Worm (Caenorhabditis elegans): Measurements from ENCODE around the gene sqst-3.
"Not testable (repeated sequence)": the region's sequence is repeated elsewhere in the genome, so short reads cannot be mapped to it uniquely, and the experiment has no call there.

The sqst-3 gene

DNA sequence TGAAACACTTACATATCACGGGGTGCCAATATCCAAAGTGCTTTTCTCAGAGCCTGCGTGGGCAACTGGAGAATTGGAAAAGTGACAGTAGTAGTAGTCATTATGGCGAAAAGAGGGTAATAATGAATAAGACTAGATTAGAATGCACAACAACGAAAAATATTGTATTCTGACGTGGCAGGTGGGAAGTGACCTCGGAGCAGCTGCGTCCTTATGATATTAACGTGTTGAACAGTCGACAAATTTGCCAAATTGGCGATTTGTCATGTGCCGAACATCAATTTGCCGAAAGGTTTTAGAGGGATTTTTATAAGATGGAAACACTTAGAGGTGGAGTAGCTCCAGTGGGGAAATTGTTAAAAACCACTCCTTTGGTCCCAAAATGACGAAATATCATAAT, 20.4 kb downstream of the sqst-3 start, which contains the start of gene str-81:
TSS of gene str-81 (minus strand) at position 101 of the 400 bp plus-strand sequence.
- no peak for TF ChIP-seq scrt-1 (GFP tag; IDR thresholded peaks at IDR 0.05)
- no peak for TF ChIP-seq ceh-13 (GFP tag; optimal IDR thresholded peaks at IDR 0.05)
- TF ChIP-seq flt-1 (GFP tag; IDR thresholded peaks at IDR 0.05) = no peak
- no peak for TF ChIP-seq hmg-4 (GFP tag; optimal IDR thresholded peaks at IDR 0.05)
- no peak for TF ChIP-seq sea-1 (GFP tag; conservative IDR thresholded peaks at IDR 0.05)
- no peak for TF ChIP-seq ama-1 (optimal IDR thresholded peaks at IDR 0.05)
- no peak for TF ChIP-seq ceh-36 (tag; optimal IDR thresholded peaks at IDR 0.05)

DNA sequence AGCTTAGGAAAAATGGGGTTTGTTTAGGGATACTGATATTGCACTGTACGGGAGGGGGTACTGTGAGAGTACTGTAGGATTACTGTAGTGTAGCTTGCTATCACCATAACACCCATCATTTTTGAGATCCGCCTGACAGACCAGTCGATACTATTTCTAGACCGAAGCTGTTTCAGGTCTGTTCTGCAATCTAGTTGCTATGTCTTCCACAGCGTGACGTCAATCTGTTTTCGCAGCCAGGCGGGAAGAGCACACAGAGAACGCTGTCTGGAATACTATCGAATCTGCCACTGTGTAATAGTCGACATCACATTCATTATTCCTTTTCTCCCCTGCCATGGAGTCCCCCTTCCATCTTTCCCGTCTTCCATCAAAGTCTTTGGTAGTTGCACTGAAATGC, 21.3 kb downstream of the sqst-3 start, which contains the start of gene F21D9.11:
TSS of gene F21D9.11 (plus strand) at position 301 of the 400 bp plus-strand sequence.
- TF ChIP-seq ets-7 (tag; optimal IDR thresholded peaks at IDR 0.05) (no peak), B0310.2 (tag; optimal IDR thresholded peaks at IDR 0.05) (no peak), aly-1 (tag; optimal IDR thresholded peaks at IDR 0.05) (no peak), pes-1 (GFP tag; IDR thresholded peaks at IDR 0.05) (no peak), tra-4 (tag; optimal IDR thresholded peaks at IDR 0.05) (no peak), tbx-11 (GFP tag; IDR thresholded peaks at IDR 0.05) (no peak), hmg-4 (GFP tag; optimal IDR thresholded peaks at IDR 0.05) (no peak), ceh-13 (GFP tag; optimal IDR thresholded peaks at IDR 0.05) (no peak)

DNA sequence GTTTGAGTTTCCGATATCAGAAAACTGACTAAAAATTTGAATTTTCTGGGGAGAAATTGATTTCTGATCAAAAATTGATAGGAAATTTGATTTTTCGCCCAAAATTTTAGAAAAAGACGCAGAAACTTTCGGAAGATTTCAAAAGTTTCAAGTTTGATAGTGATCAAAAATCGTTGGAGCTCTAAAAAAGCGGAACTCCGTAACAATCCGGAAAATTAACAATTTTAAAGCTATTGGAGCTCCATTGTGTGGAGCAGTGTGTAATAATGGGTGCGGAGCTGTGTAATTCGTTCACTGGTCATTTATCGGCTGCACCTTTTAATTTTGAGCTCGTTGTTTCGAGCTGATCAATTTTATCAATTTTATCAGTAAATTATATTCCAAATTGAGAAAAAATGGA, 22.9 kb downstream of the sqst-3 start, which contains the start of gene F21D9.4:
TSS of gene F21D9.4 (plus strand) at position 301 of the 400 bp plus-strand sequence.
- no peak for TF ChIP-seq tbx-37 (GFP tag; conservative IDR thresholded peaks at IDR 0.05)
- no peak for TF ChIP-seq ceh-13 (GFP tag; optimal IDR thresholded peaks at IDR 0.05)
- no peak for TF ChIP-seq ama-1 (optimal IDR thresholded peaks at IDR 0.05)
- no peak for TF ChIP-seq hnd-1 (tag; optimal IDR thresholded peaks at IDR 0.05)
- TF ChIP-seq sea-1 (GFP tag; conservative IDR thresholded peaks at IDR 0.05) = no peak

DNA sequence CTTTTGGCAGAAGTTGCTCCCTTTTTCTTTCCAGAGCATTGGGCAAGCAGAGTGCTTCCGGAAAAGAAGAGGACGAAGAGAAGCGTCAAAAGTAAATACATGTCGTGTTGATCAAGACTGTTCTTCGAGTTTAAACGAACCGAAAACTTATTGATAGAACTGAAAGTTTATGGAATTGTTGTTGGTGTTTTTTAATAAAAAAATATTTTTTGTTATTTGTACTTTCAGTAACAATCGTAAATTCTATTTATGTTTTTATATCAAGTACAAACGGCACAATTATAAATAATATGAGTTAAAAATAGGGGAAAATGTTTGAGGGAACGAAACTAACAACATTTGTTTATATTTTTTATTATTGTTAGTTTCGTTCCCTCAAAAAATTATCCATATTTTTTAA, 27.1 kb downstream of the sqst-3 start, which contains the start of gene F21D9.3:
TSS of gene F21D9.3 (minus strand) at position 101 of the 400 bp plus-strand sequence.
- TF ChIP-seq hmbx-1 (tag; optimal IDR thresholded peaks at IDR 0.05) (no peak), B0310.2 (tag; optimal IDR thresholded peaks at IDR 0.05) (no peak), pes-1 (GFP tag; IDR thresholded peaks at IDR 0.05) (no peak), scrt-1 (GFP tag; IDR thresholded peaks at IDR 0.05) (no peak), sea-1 (GFP tag; conservative IDR thresholded peaks at IDR 0.05) (no peak), ceh-13 (GFP tag; optimal IDR thresholded peaks at IDR 0.05) (no peak), F13C5.2 (tag; optimal IDR thresholded peaks at IDR 0.05) (no peak), aly-1 (tag; optimal IDR thresholded peaks at IDR 0.05) (no peak), ets-7 (tag; optimal IDR thresholded peaks at IDR 0.05) (no peak), hnd-1 (tag; optimal IDR thresholded peaks at IDR 0.05) (no peak), hmg-4 (GFP tag; optimal IDR thresholded peaks at IDR 0.05) (no peak), tbx-11 (GFP tag; IDR thresholded peaks at IDR 0.05) (no peak), ama-1 (optimal IDR thresholded peaks at IDR 0.05) (no peak), flt-1 (GFP tag; IDR thresholded peaks at IDR 0.05) (no peak)

DNA sequence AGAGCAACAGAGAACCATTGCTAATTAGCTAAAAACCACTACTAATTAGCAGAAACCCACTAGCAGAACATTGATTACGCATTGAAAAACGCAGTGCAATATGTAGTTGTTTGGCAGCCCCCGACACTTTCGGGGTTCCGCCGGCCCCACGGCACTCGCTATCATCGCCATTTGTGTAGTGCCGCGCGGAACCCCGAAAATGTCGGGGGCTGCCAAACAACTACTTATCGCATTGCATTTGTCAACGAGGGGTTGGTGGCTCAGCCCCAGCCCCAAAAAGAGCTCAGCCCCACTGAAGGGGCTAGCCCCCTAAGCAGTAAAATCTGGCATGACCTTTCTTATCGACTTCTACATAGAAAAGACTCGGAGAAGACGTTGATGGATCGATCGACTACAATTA, 28.8 kb downstream of the sqst-3 start:
- TF ChIP-seq hnd-1 (tag; optimal IDR thresholded peaks at IDR 0.05) = no peak
- TF ChIP-seq ama-1 (optimal IDR thresholded peaks at IDR 0.05) = no peak
- TF ChIP-seq F13C5.2 (tag; optimal IDR thresholded peaks at IDR 0.05) = no peak
- TF ChIP-seq B0310.2 (tag; optimal IDR thresholded peaks at IDR 0.05) = no peak
- TF ChIP-seq pes-1 (GFP tag; IDR thresholded peaks at IDR 0.05) = no peak
- TF ChIP-seq tbx-37 (GFP tag; conservative IDR thresholded peaks at IDR 0.05) = no peak
- TF ChIP-seq ets-7 (tag; optimal IDR thresholded peaks at IDR 0.05) = no peak
- TF ChIP-seq flt-1 (GFP tag; IDR thresholded peaks at IDR 0.05) = no peak
- TF ChIP-seq tra-4 (tag; optimal IDR thresholded peaks at IDR 0.05) = no peak
- TF ChIP-seq hmg-4 (GFP tag; optimal IDR thresholded peaks at IDR 0.05) = no peak
- no peak for TF ChIP-seq aly-1 (tag; optimal IDR thresholded peaks at IDR 0.05)
- TF ChIP-seq hmbx-1 (tag; optimal IDR thresholded peaks at IDR 0.05) = no peak
- TF ChIP-seq scrt-1 (GFP tag; IDR thresholded peaks at IDR 0.05) = no peak
- no peak for TF ChIP-seq ceh-13 (GFP tag; optimal IDR thresholded peaks at IDR 0.05)
- TF ChIP-seq ceh-36 (tag; optimal IDR thresholded peaks at IDR 0.05) = no peak
- TF ChIP-seq sea-1 (GFP tag; conservative IDR thresholded peaks at IDR 0.05) = no peak
- no peak for TF ChIP-seq tbx-11 (GFP tag; IDR thresholded peaks at IDR 0.05)

DNA sequence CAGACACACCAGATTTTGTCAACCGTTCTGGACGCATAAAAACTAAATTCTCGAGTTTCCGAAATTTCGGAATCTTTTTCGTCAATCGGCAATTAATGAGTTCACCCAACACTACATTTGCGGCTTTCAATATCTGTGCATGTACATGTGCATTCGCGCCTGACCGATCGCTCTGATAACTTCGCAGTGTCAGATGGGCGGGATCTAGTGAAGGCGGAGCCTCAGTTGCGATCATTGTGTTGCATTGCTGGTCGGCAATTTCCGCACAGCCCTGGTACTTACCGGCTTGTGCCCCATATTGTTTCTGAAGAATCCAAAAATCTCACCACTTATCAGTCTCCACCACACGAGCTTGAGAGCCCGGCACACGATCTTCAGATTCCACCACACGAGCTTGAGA, 30.1 kb downstream of the sqst-3 start:
- TF ChIP-seq tbx-37 (GFP tag; conservative IDR thresholded peaks at IDR 0.05) (no peak), tra-4 (tag; optimal IDR thresholded peaks at IDR 0.05) (no peak), ets-7 (tag; optimal IDR thresholded peaks at IDR 0.05) (no peak), flt-1 (GFP tag; IDR thresholded peaks at IDR 0.05) (no peak), sea-1 (GFP tag; conservative IDR thresholded peaks at IDR 0.05) (no peak), ceh-36 (tag; optimal IDR thresholded peaks at IDR 0.05) (no peak), pes-1 (GFP tag; IDR thresholded peaks at IDR 0.05) (no peak), scrt-1 (GFP tag; IDR thresholded peaks at IDR 0.05) (no peak), hnd-1 (tag; optimal IDR thresholded peaks at IDR 0.05) (no peak)

DNA sequence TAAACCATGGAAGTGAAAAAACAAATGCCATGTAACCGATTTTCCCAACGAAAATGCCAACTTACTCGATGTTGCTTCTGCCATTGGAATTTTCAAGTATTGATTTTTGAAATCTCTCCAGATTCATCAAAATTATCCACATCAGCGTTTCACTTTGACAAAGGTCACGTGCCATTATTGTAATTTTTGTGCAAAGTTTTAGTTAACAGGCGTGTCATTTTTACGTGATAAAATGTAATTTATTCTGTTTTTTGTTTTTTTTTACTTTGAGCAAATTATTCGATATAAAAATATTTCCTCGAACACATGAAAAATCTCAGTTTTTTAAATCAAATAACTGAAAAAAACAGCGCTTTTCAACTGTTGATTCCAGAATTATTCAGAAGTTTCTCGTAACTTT, 31.8 kb downstream of the sqst-3 start, which contains the start of gene F21D9.2:
TSS of gene F21D9.2 (minus strand) at position 101 of the 400 bp plus-strand sequence.
- TF ChIP-seq pes-1 (GFP tag; IDR thresholded peaks at IDR 0.05) (no peak), ceh-13 (GFP tag; optimal IDR thresholded peaks at IDR 0.05) (no peak), hmbx-1 (tag; optimal IDR thresholded peaks at IDR 0.05) (no peak), tra-4 (tag; optimal IDR thresholded peaks at IDR 0.05) (no peak), tbx-37 (GFP tag; conservative IDR thresholded peaks at IDR 0.05) (no peak), ceh-36 (tag; optimal IDR thresholded peaks at IDR 0.05) (no peak), hmg-4 (GFP tag; optimal IDR thresholded peaks at IDR 0.05) (no peak), ama-1 (optimal IDR thresholded peaks at IDR 0.05) (no peak), B0310.2 (tag; optimal IDR thresholded peaks at IDR 0.05) (no peak)

DNA sequence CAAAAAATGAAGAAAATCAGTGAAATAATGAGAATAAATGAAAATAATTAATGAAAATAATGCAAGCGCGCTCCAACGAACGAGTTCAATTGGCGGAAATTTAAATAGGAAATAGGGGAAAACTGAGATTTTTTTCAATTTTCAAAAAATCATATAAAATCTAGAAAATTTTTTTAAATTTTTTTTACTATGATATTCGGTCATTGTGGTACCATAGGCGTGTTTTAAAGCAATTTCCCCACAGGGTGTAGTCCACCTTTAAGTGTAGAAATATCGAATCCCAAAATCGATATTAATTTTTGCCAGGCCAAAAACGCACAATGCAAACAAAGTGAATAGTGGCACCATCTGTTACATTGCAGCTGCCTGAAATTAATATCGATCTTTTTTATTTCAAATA, 33.6 kb downstream of the sqst-3 start, which contains the start of gene F21D9.1:
TSS of gene F21D9.1 (plus strand) at position 301 of the 400 bp plus-strand sequence.
- not testable (repeated sequence) for TF ChIP-seq scrt-1 (GFP tag; IDR thresholded peaks at IDR 0.05); F13C5.2 (tag; optimal IDR thresholded peaks at IDR 0.05); tbx-37 (GFP tag; conservative IDR thresholded peaks at IDR 0.05)
